Worm (Caenorhabditis elegans) whole organism, L3 larva: Measurements from ENCODE around the gene clec-37.

Experiments
- ZK546.5 ChIP-seq: sonication (generic microtip); optimal IDR thresholded peaks from 2 replicates; lab custom pipeline; 2017; ENCODE audit warnings: missing biosample characterization, missing genetic modification characterization
- aly-2 ChIP-seq: fragments of 150-350 bp; optimal IDR thresholded peaks from 2 replicates; lab custom pipeline; 2014; ENCODE audit warnings: missing biosample characterization, missing genetic modification characterization
- ama-1 ChIP-seq: fragments of 150-350 bp; optimal IDR thresholded peaks from 2 replicates; lab custom pipeline; 2018
- ceh-28 ChIP-seq: fragments of 150-350 bp; optimal IDR thresholded peaks from 2 replicates; lab custom pipeline; 2014; ENCODE audit warnings: missing biosample characterization, missing genetic modification reagents, missing genetic modification characterization
- ceh-9 ChIP-seq: sonication (generic microtip); optimal IDR thresholded peaks from 2 replicates; lab custom pipeline; 2018; ENCODE audit warnings: missing biosample characterization, missing genetic modification characterization
- daf-12 ChIP-seq: fragments of 150-350 bp; optimal IDR thresholded peaks from 2 replicates; lab custom pipeline; 2014; ENCODE audit warnings: missing biosample characterization, missing genetic modification reagents, missing genetic modification characterization
- elt-1 ChIP-seq: fragments of 150-350 bp; optimal IDR thresholded peaks from 2 replicates; lab custom pipeline; 2014; ENCODE audit warnings: missing biosample characterization, missing genetic modification characterization
- elt-2 ChIP-seq: sonication (generic microtip); optimal IDR thresholded peaks from 2 replicates; lab custom pipeline; 2016; ENCODE audit warnings: missing genetic modification reagents, mild to moderate bottlenecking, missing genetic modification characterization, missing compliant biosample characterization
- fos-1 ChIP-seq: fragments of 150-350 bp; optimal IDR thresholded peaks from 2 replicates; lab custom pipeline; 2014; ENCODE audit warnings: missing biosample characterization, missing genetic modification characterization
- hmg-11 ChIP-seq: sonication (generic microtip); optimal IDR thresholded peaks from 2 replicates; lab custom pipeline; 2016; ENCODE audit warnings: missing genetic modification characterization, missing compliant biosample characterization
- jun-1 ChIP-seq: fragments of 150-350 bp; optimal IDR thresholded peaks from 2 replicates; lab custom pipeline; 2014; ENCODE audit warnings: missing biosample characterization, missing genetic modification reagents, missing genetic modification characterization
- lin-39 ChIP-seq: fragments of 150-350 bp; optimal IDR thresholded peaks from 2 replicates; lab custom pipeline; 2018; ENCODE audit warnings: missing biosample characterization, missing genetic modification reagents, missing genetic modification characterization
- lsy-12 ChIP-seq: sonication (generic microtip); optimal IDR thresholded peaks from 2 replicates; lab custom pipeline; 2016; ENCODE audit warnings: mild to moderate bottlenecking, missing genetic modification characterization, missing compliant biosample characterization
- nfya-1 ChIP-seq: sonication (generic microtip); optimal IDR thresholded peaks from 2 replicates; lab custom pipeline; 2017; ENCODE audit warnings: missing genetic modification characterization, mild to moderate bottlenecking, missing compliant biosample characterization, antibody characterized with exemption, moderate library complexity; ENCODE audit not compliant: insufficient read depth
- nhr-11 ChIP-seq: fragments of 150-350 bp; optimal IDR thresholded peaks from 2 replicates; lab custom pipeline; 2014; ENCODE audit warnings: missing biosample characterization, missing genetic modification characterization
- nhr-23 ChIP-seq: fragments of 150-350 bp; optimal IDR thresholded peaks from 2 replicates; lab custom pipeline; 2014; ENCODE audit warnings: missing biosample characterization, missing genetic modification reagents, missing genetic modification characterization
- nhr-237 ChIP-seq: fragments of 150-350 bp; optimal IDR thresholded peaks from 2 replicates; lab custom pipeline; 2014; ENCODE audit warnings: missing biosample characterization, missing genetic modification characterization
- nhr-25 ChIP-seq: sonication (generic microtip); optimal IDR thresholded peaks from 2 replicates; lab custom pipeline; 2017; ENCODE audit warnings: missing biosample characterization, missing genetic modification characterization
- pha-4 ChIP-seq: fragments of 150-350 bp; optimal IDR thresholded peaks from 2 replicates; lab custom pipeline; 2014; ENCODE audit warnings: missing biosample characterization, missing genetic modification reagents, missing genetic modification characterization
- pqm-1 ChIP-seq: fragments of 150-350 bp; optimal IDR thresholded peaks from 2 replicates; lab custom pipeline; 2017; ENCODE audit warnings: missing biosample characterization, missing genetic modification characterization, inconsistent platforms
- tbx-2 ChIP-seq: sonication (generic microtip); optimal IDR thresholded peaks from 2 replicates; lab custom pipeline; 2016; ENCODE audit warnings: mild to moderate bottlenecking, missing genetic modification characterization, missing compliant biosample characterization
- unc-39 ChIP-seq: sonication (generic microtip); optimal IDR thresholded peaks from 4 replicates; lab custom pipeline; 2017; ENCODE audit warnings: missing biosample characterization, missing genetic modification characterization
- unc-62 ChIP-seq: fragments of 150-350 bp; sonication (generic microtip); optimal IDR thresholded peaks from 4 replicates; lab custom pipeline; 2014; ENCODE audit warnings: missing biosample characterization, missing genetic modification reagents, missing genetic modification characterization
- zag-1 ChIP-seq: fragments of 150-350 bp; optimal IDR thresholded peaks from 2 replicates; lab custom pipeline; 2014; ENCODE audit warnings: missing biosample characterization, missing genetic modification characterization

clec-37 gene

ce11 chrV:16814541-16815207 lies 37.2 kb downstream of the clec-37 start:
- TF ChIP-seq unc-62 (GFP tag; lab: Kevin White, UChicago): peak; percentile 43
- no peak for TF ChIP-seq nhr-237 (tag; lab: Kevin White, UChicago)
- peak; percentile 36 for TF ChIP-seq elt-2 (tag; lab: Kevin White, UChicago)
- TF ChIP-seq nfya-1 (tag; lab: Kevin White, UChicago): peak; percentile 21

- TF ChIP-seq nfya-1 (tag; lab: Kevin White, UChicago) (peak; percentile 99), nhr-25 (tag; lab: Kevin White, UChicago) (no peak)
Measured at ce11 chrV:16812371-16812770, 39.5 kb downstream of the clec-37 start.

DNA sequence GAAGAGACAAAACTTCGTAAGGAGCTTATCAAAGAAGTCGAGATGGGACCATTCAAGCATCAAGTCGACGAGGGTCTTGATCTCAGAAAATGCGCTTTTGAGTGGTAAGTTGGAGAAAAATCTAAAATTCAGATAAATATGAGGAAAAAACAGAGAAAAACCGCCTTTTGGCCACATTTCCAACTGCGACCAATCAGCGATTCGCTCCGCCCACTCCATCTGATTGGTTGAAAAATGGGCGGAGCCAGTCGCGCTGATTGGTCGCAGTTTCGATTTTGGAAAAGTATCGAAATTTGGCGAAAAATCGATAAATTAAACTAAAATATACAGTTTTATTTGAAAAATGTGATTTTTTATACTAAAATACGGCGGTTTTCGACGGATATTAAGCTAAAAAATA lies 40.1 kb downstream of the clec-37 start:
- TF ChIP-seq nhr-23 (tag; lab: Kevin White, UChicago) (no peak), nfya-1 (tag; lab: Kevin White, UChicago) (peak; percentile 91)
- TF ChIP-seq, all 47 proteins: peak for 1

DNA sequence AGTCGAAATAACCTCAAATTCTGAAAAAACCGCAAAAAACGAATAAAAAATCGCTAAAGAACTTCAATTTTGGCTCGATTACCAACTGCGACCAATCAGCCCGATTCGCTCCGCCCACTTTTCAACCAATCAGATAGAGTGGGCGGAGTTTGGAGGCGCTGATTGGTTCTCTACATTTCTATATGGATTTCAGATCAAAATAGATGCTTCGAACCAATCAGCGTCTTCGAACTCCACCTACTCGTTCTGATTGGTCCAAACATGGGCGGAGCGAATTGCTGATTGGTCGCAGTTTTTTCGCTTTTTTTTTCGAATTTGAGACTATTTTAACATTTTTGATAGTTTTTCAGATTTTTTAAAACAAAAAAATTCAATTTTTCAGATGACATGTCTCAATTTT lies 43.7 kb downstream of the clec-37 start:
- TF ChIP-seq daf-12 (tag; lab: Kevin White, UChicago) (no peak), zag-1 (tag; lab: Kevin White, UChicago) (no peak), ama-1 (lab: Kevin White, UChicago) (no peak), aly-2 (tag; lab: Kevin White, UChicago) (no peak), nfya-1 (tag; lab: Kevin White, UChicago) (peak; percentile 98), tbx-2 (tag; lab: Kevin White, UChicago) (no peak)
- TF ChIP-seq, all 47 proteins: peak for 1

ce11 chrV:16804795-16805194 lies 47.1 kb downstream of the clec-37 start:
- TF ChIP-seq nfya-1 (tag; lab: Kevin White, UChicago) (peak; percentile 54), nhr-11 (tag; lab: Kevin White, UChicago) (no peak), nhr-25 (tag; lab: Kevin White, UChicago) (no peak)
- TF ChIP-seq, all 47 proteins: peak for 1

DNA sequence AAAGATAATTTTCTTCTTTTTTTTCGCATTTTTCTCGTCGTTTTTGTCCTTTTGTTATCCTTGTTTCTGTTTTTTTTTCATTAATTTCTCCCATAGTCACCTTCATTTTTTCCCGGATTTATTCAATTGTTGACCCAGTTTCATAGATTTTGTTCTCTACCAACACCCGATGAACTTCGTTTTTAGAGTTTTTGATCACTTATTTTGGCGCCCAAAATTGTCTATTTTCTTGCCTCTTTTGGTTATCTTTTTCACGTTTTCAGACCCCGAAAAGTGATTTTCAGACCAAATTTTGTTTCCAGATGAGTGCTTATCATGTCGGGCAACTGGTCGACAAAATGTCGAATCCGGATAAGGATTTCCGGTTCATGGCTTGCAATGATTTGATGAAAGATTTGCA lies 49.3 kb downstream of the clec-37 start, which contains the start of gene cand-1:
TSS of gene cand-1 (plus strand) at position 301 of the 400 bp plus-strand sequence.
- TF ChIP-seq unc-39 (tag; lab: Kevin White, UChicago): no peak
- TF ChIP-seq jun-1 (tag; lab: Kevin White, UChicago): no peak
- no peak for TF ChIP-seq lsy-12 (tag; lab: Kevin White, UChicago)
- TF ChIP-seq fos-1: no peak
- no peak for TF ChIP-seq ceh-9 (tag; lab: Kevin White, UChicago)
- TF ChIP-seq, all 47 proteins: peak for 0

- TF ChIP-seq elt-1 (tag; lab: Kevin White, UChicago) (no peak), pqm-1 (tag; lab: Kevin White, UChicago) (no peak), ceh-28 (peak; percentile 16), elt-2 (tag; lab: Kevin White, UChicago) (no peak), lin-39 (tag; lab: Kevin White, UChicago) (peak; percentile 50), pha-4 (no peak), unc-62 (GFP tag; lab: Kevin White, UChicago) (no peak), hmg-11 (tag; lab: Kevin White, UChicago) (no peak), unc-39 (tag; lab: Kevin White, UChicago) (no peak), ZK546.5 (tag; lab: Kevin White, UChicago) (no peak), daf-12 (tag; lab: Kevin White, UChicago) (no peak), nhr-11 (tag; lab: Kevin White, UChicago) (no peak)
Measured at ce11 chrV:16800484-16800883, 51.4 kb downstream of the clec-37 start.
